Fruit fly (Drosophila melanogaster) Kc167 (cell line): ENCODE results near the gene eag.

Experiments
- Sin3A ChIP-seq: fragments of >200 bp; optimal IDR thresholded peaks from 2 replicates; lab custom pipeline; 2018; ENCODE audit warnings: missing external identifiers
- insv ChIP-seq: fragments of >200 bp; optimal IDR thresholded peaks from 3 replicates; lab custom pipeline; 2018; ENCODE audit warnings: missing external identifiers
- psq ChIP-seq: fragments of >200 bp; optimal IDR thresholded peaks from 2 replicates; lab custom pipeline; 2017; ENCODE audit warnings: missing external identifiers

dm6 chrX:14910464-14911349 lies 44.6 kb upstream of the eag start, which contains the start of gene CG14406:
- TF ChIP-seq Sin3A (no peak), psq (lab: Kevin White, UChicago) (no peak), insv (lab: Kevin White, UChicago) (no peak)
